Fruit fly (Drosophila melanogaster): ENCODE results near the gene jp.

DNA sequence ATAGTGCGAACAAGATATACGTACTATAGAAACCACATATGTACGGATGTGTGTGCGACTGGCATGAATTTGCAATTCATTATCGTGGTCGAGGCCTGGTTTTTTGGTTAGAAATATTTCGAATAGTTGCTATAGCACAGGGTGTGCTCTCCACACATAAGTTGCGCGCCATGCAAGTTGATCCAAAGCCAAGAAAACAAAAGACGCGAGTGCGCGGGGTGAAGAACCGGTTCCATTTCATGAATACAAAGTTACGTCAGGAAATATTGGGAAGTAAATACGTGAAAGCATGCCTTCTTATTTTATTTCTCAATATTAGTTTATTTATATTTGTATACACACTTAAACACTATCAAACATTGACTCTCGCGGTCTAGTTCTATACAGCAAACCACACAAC is 47.4 kb upstream of the jp start:
- TF ChIP-seq CG32121 (GFP tag; IDR thresholded peaks at IDR 0.05) (peak; percentile 33; the same call in 1 of the 2 replicates), CG13204 (GFP tag; optimal IDR thresholded peaks at IDR 0.05) (no peak), EcR (GFP tag; optimal IDR thresholded peaks at IDR 0.05) (no peak), D1 (tag; optimal IDR thresholded peaks at IDR 0.05) (no peak), Snoo (tag; optimal IDR thresholded peaks at IDR 0.05) (peak; percentile 2), CG14655 (GFP tag; optimal IDR thresholded peaks at IDR 0.05) (peak; percentile 17), CG34367 (tag; optimal IDR thresholded peaks at IDR 0.05) (no peak)

Data from whole organism, pupa.